Fruit fly (Drosophila melanogaster): Measurements from ENCODE around the gene CG4194.

Gene CG4194

DNA sequence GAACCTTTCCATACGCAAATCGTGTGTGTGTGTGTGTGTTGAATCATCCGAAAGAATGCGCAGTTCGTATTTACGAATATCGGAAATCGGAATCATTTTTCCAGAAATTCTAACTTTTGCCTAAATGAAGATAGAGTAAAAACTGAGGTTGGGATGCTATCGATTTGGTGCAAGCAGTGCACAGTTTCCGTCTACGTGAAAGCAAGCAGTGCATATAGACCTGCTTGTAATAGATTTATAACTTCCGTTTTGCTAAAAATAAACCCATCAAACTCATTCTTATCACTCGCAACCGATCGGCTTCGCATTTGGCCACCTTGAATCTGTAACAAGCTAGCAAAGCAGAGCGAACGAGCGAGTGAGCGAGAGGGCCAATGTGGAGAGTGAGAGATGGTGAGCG lies 38.0 kb downstream of the CG4194 start (continued):
- TF ChIP-seq CG17829 (tag; optimal IDR thresholded peaks at IDR 0.05) (no peak), ftz-f1 (GFP tag; optimal IDR thresholded peaks at IDR 0.05) (peak; percentile 46), Med (GFP tag) (peak; percentile 84), Oli (tag; optimal IDR thresholded peaks at IDR 0.05) (no peak), abd-A (tag; optimal IDR thresholded peaks at IDR 0.05) (no peak), CG15011 (GFP tag; optimal IDR thresholded peaks at IDR 0.05) (no peak), CG5953 (GFP tag; IDR thresholded peaks at IDR 0.05) (no peak), Ssrp (tag; optimal IDR thresholded peaks at IDR 0.05) (no peak), zf30C (GFP tag; optimal IDR thresholded peaks at IDR 0.05) (no peak), shn (GFP tag; optimal IDR thresholded peaks at IDR 0.05) (no peak), peb (GFP tag; IDR thresholded peaks at IDR 0.05) (no peak), CG32532 (GFP tag; IDR thresholded peaks at IDR 0.05) (peak; percentile 16; the same call in 1 of the 2 replicates), lola (GFP tag; optimal IDR thresholded peaks at IDR 0.05) (no peak), danr (GFP tag; IDR thresholded peaks at IDR 0.05) (no peak), gcm2 (GFP tag; optimal IDR thresholded peaks at IDR 0.05) (no peak), Eip74EF (GFP tag; optimal IDR thresholded peaks at IDR 0.05) (peak in 1 of 2 experiments; percentile 44), Ravus (GFP tag; IDR thresholded peaks at IDR 0.05) (no peak), disco-r (GFP tag; optimal IDR thresholded peaks at IDR 0.05) (no peak), NfI (GFP tag; optimal IDR thresholded peaks at IDR 0.05) (peak; percentile 31), CG13296 (GFP tag; optimal IDR thresholded peaks at IDR 0.05) (peak; percentile 8), fd102C (GFP tag; optimal IDR thresholded peaks at IDR 0.05) (no peak), CG12769 (tag; optimal IDR thresholded peaks at IDR 0.05) (peak; percentile 62), BtbVII (GFP tag; optimal IDR thresholded peaks at IDR 0.05) (no peak), CG14050 (GFP tag; IDR thresholded peaks at IDR 0.05) (no peak), Kr (GFP tag; optimal IDR thresholded peaks at IDR 0.05) (no peak), CG2678 (tag; optimal IDR thresholded peaks at IDR 0.05) (no peak), CG11085 (GFP tag; IDR thresholded peaks at IDR 0.05) (no peak), Blimp-1 (GFP tag; optimal IDR thresholded peaks at IDR 0.05) (no peak), CG31388 (GFP tag; optimal IDR thresholded peaks at IDR 0.05) (no peak), jumu (GFP tag; optimal IDR thresholded peaks at IDR 0.05) (no peak), E2f2 (GFP tag; IDR thresholded peaks at IDR 0.05) (no peak), CG30403 (GFP tag; optimal IDR thresholded peaks at IDR 0.05) (no peak), Deaf1 (tag; optimal IDR thresholded peaks at IDR 0.05) (peak; percentile 35), CrebB (tag; optimal IDR thresholded peaks at IDR 0.05) (no peak), Sox100B (GFP tag; optimal IDR thresholded peaks at IDR 0.05) (no peak)

- peak; percentile 91 for TF ChIP-seq Drgx (GFP tag; IDR thresholded peaks at IDR 0.05)
- TF ChIP-seq sisA (GFP tag; IDR thresholded peaks at IDR 0.05) = no peak
- TF ChIP-seq row (GFP tag; IDR thresholded peaks at IDR 0.05) = peak; percentile 43; the same call in 2 of the 3 replicates
- TF ChIP-seq Xbp1 (GFP tag; optimal IDR thresholded peaks at IDR 0.05) = peak; percentile 3
- no peak for TF ChIP-seq ap (GFP tag; IDR thresholded peaks at IDR 0.05)
- TF ChIP-seq CoRest (tag; optimal IDR thresholded peaks at IDR 0.05) = no peak
- TF ChIP-seq vvl (GFP tag; IDR thresholded peaks at IDR 0.05) = 0 out of 2 replicates have a peak, but pooled peaks have one; percentile 38
- TF ChIP-seq CG17568 (GFP tag; optimal IDR thresholded peaks at IDR 0.05) = no peak
- no peak for TF ChIP-seq CG42726 (GFP tag; IDR thresholded peaks at IDR 0.05; ENCODE audit: partially characterized antibody)
- no peak for TF ChIP-seq zen (tag; optimal IDR thresholded peaks at IDR 0.05)
- peak; percentile 31; the same call in 1 of the 2 replicates for TF ChIP-seq Ptx1 (GFP tag; IDR thresholded peaks at IDR 0.05)
- TF ChIP-seq lab (GFP tag; optimal IDR thresholded peaks at IDR 0.05) = no peak
- TF ChIP-seq inv (GFP tag; IDR thresholded peaks at IDR 0.05; ENCODE audit: partially characterized antibody) = no peak
- no peak for TF ChIP-seq Doc2 (GFP tag; IDR thresholded peaks at IDR 0.05)
- peak; percentile 65 for TF ChIP-seq CG8281 (tag; optimal IDR thresholded peaks at IDR 0.05)
- no peak for TF ChIP-seq esg (GFP tag; conservative IDR thresholded peaks at IDR 0.05)
- peak; percentile 31; the same call in 1 of the 3 replicates for TF ChIP-seq dysf (GFP tag; IDR thresholded peaks at IDR 0.05)
Observed at dm6 chrX:2107782-2108409, 39.5 kb downstream of the CG4194 start.
